Worm (Caenorhabditis elegans) whole organism, L3 larva: ENCODE measurements around the gene set-23.

ENCODE experiments used
- ceh-9 ChIP-seq: sonication (generic microtip); optimal IDR thresholded peaks from 2 replicates; lab custom pipeline; 2018; ENCODE audit warnings: missing biosample characterization, missing genetic modification characterization
- egl-27 ChIP-seq: sonication (generic microtip); optimal IDR thresholded peaks from 4 replicates; lab custom pipeline; 2017; ENCODE audit warnings: missing biosample characterization, missing genetic modification reagents, missing genetic modification characterization
- fkh-10 ChIP-seq: sonication (generic microtip); optimal IDR thresholded peaks from 2 replicates; lab custom pipeline; 2017; ENCODE audit warnings: missing biosample characterization, missing genetic modification reagents, missing genetic modification characterization
- lin-15B ChIP-seq: fragments of 150-350 bp; optimal IDR thresholded peaks from 2 replicates; lab custom pipeline; 2014; ENCODE audit warnings: missing biosample characterization, missing genetic modification characterization
- lin-39 ChIP-seq: fragments of 150-350 bp; optimal IDR thresholded peaks from 2 replicates; lab custom pipeline; 2018; ENCODE audit warnings: missing biosample characterization, missing genetic modification reagents, missing genetic modification characterization
- mdl-1 ChIP-seq: fragments of 150-350 bp; optimal IDR thresholded peaks from 2 replicates; lab custom pipeline; 2014; ENCODE audit warnings: missing biosample characterization, missing genetic modification characterization
- nhr-11 ChIP-seq: fragments of 150-350 bp; optimal IDR thresholded peaks from 2 replicates; lab custom pipeline; 2014; ENCODE audit warnings: missing biosample characterization, missing genetic modification characterization
- nhr-237 ChIP-seq: fragments of 150-350 bp; optimal IDR thresholded peaks from 2 replicates; lab custom pipeline; 2014; ENCODE audit warnings: missing biosample characterization, missing genetic modification characterization
- nhr-25 ChIP-seq: sonication (generic microtip); optimal IDR thresholded peaks from 2 replicates; lab custom pipeline; 2017; ENCODE audit warnings: missing biosample characterization, missing genetic modification characterization
- nhr-28 ChIP-seq: fragments of 150-350 bp; optimal IDR thresholded peaks from 2 replicates; lab custom pipeline; 2014; ENCODE audit warnings: missing biosample characterization, missing genetic modification characterization
- pha-4 ChIP-seq: fragments of 150-350 bp; optimal IDR thresholded peaks from 2 replicates; lab custom pipeline; 2014; ENCODE audit warnings: missing biosample characterization, missing genetic modification reagents, missing genetic modification characterization
- skn-1 ChIP-seq: fragments of 150-350 bp; optimal IDR thresholded peaks from 2 replicates; lab custom pipeline; 2014; ENCODE audit warnings: missing biosample characterization, missing genetic modification characterization
- snpc-4 ChIP-seq: fragments of 150-350 bp; optimal IDR thresholded peaks from 2 replicates; lab custom pipeline; 2014; ENCODE audit warnings: missing biosample characterization, missing genetic modification characterization

ce11 chrIV:1555021-1555720 lies 46.3 kb upstream of the set-23 start, which contains the start of gene C34H4.1:
- no peak for TF ChIP-seq egl-27
- TF ChIP-seq ceh-9 (tag; lab: Kevin White, UChicago): no peak
- TF ChIP-seq skn-1 (tag; lab: Kevin White, UChicago): no peak
- no peak for TF ChIP-seq fkh-10 (GFP tag; lab: Kevin White, UChicago)
- no peak for TF ChIP-seq nhr-237
- no peak for TF ChIP-seq lin-39 (tag; lab: Kevin White, UChicago)
- TF ChIP-seq mdl-1 (tag; lab: Kevin White, UChicago): no peak
- no peak for TF ChIP-seq nhr-25 (tag; lab: Kevin White, UChicago)
- no peak for TF ChIP-seq nhr-11 (tag; lab: Kevin White, UChicago)
- no peak for TF ChIP-seq lin-15B (tag; lab: Kevin White, UChicago)
- TF ChIP-seq nhr-28 (tag; lab: Kevin White, UChicago): no peak
- TF ChIP-seq pha-4: no peak
- no peak for TF ChIP-seq snpc-4
